Worm (Caenorhabditis elegans): ENCODE measurements around the gene sulp-5.

The sulp-5 gene

ce11 chrV:11844828-11845227 is 35.0 kb upstream of the sulp-5 start:
- no peak for TF ChIP-seq ceh-16 (tag; optimal IDR thresholded peaks at IDR 0.05)
- no peak for TF ChIP-seq ceh-82 (tag; optimal IDR thresholded peaks at IDR 0.05)
- TF ChIP-seq F13H6.1 (tag; optimal IDR thresholded peaks at IDR 0.05) = peak; percentile 52
- TF ChIP-seq nhr-6 (tag; optimal IDR thresholded peaks at IDR 0.05) = no peak
- no peak for TF ChIP-seq nhr-23 (tag; optimal IDR thresholded peaks at IDR 0.05)
- no peak for TF ChIP-seq mdl-1 (tag; optimal IDR thresholded peaks at IDR 0.05)
- TF ChIP-seq snpc-4 (tag; optimal IDR thresholded peaks at IDR 0.05) = peak; percentile 19
- peak; percentile 55 for TF ChIP-seq C34F6.9 (tag; optimal IDR thresholded peaks at IDR 0.05)
- TF ChIP-seq nhr-10 (tag; optimal IDR thresholded peaks at IDR 0.05) = no peak
- TF ChIP-seq elt-1 (tag; optimal IDR thresholded peaks at IDR 0.05) = no peak
- peak; percentile 21 for TF ChIP-seq sma-9 (GFP tag; optimal IDR thresholded peaks at IDR 0.05)
- TF ChIP-seq sma-9 (tag; optimal IDR thresholded peaks at IDR 0.05) = no peak
- no peak for TF ChIP-seq nhr-25 (tag; optimal IDR thresholded peaks at IDR 0.05)
- peak; percentile 96 for TF ChIP-seq fos-1 (tag; optimal IDR thresholded peaks at IDR 0.05)
- TF ChIP-seq sma-3 (GFP tag; optimal IDR thresholded peaks at IDR 0.05) = peak; percentile 3
- no peak for TF ChIP-seq unc-39 (tag; optimal IDR thresholded peaks at IDR 0.05)
- TF ChIP-seq egl-27 (tag; optimal IDR thresholded peaks at IDR 0.05) = no peak
- no peak for TF ChIP-seq skn-1 (tag; optimal IDR thresholded peaks at IDR 0.05)
- TF ChIP-seq unc-55 (GFP tag; optimal IDR thresholded peaks at IDR 0.05) = no peak
- TF ChIP-seq nhr-129 (tag; optimal IDR thresholded peaks at IDR 0.05) = peak; percentile 40
- TF ChIP-seq ztf-4 (tag; optimal IDR thresholded peaks at IDR 0.05) = no peak
- peak; percentile 49 for TF ChIP-seq sem-4 (tag; optimal IDR thresholded peaks at IDR 0.05)
- TF ChIP-seq blmp-1 (tag; optimal IDR thresholded peaks at IDR 0.05; ENCODE audit: insufficient read depth) = no peak
- TF ChIP-seq elt-3 (tag; optimal IDR thresholded peaks at IDR 0.05) = no peak
- no peak for TF ChIP-seq mab-5 (tag; optimal IDR thresholded peaks at IDR 0.05)
- no peak for TF ChIP-seq ztf-1 (GFP tag; conservative IDR thresholded peaks at IDR 0.05)
- no peak for TF ChIP-seq nhr-21 (tag; optimal IDR thresholded peaks at IDR 0.05)
- TF ChIP-seq nhr-77 (tag; optimal IDR thresholded peaks at IDR 0.05) = no peak
- TF ChIP-seq mbf-1 (tag; optimal IDR thresholded peaks at IDR 0.05) = no peak
- TF ChIP-seq zag-1 (tag; optimal IDR thresholded peaks at IDR 0.05) = no peak
- no peak for TF ChIP-seq alr-1 (tag; optimal IDR thresholded peaks at IDR 0.05)
- no peak for TF ChIP-seq ama-1 (optimal IDR thresholded peaks at IDR 0.05)
- no peak for TF ChIP-seq dmd-4 (tag; optimal IDR thresholded peaks at IDR 0.05)
- no peak for TF ChIP-seq ZK546.5 (tag; optimal IDR thresholded peaks at IDR 0.05)
- TF ChIP-seq ztf-11 (tag; optimal IDR thresholded peaks at IDR 0.05) = no peak
- no peak for TF ChIP-seq crh-2 (tag; optimal IDR thresholded peaks at IDR 0.05)
- TF ChIP-seq nhr-12 (tag; optimal IDR thresholded peaks at IDR 0.05) = no peak
- peak in 1 of 2 experiments; percentile 38 for TF ChIP-seq lsy-2 (tag; optimal IDR thresholded peaks at IDR 0.05)
- TF ChIP-seq unc-62 (GFP tag; optimal IDR thresholded peaks at IDR 0.05) = no peak
- TF ChIP-seq R02D3.7 (tag; optimal IDR thresholded peaks at IDR 0.05) = no peak
- no peak for TF ChIP-seq lin-11 (tag; optimal IDR thresholded peaks at IDR 0.05)
- TF ChIP-seq nhr-11 (tag; optimal IDR thresholded peaks at IDR 0.05) = no peak
- TF ChIP-seq lin-13 (GFP tag; optimal IDR thresholded peaks at IDR 0.05) = no peak

DNA sequence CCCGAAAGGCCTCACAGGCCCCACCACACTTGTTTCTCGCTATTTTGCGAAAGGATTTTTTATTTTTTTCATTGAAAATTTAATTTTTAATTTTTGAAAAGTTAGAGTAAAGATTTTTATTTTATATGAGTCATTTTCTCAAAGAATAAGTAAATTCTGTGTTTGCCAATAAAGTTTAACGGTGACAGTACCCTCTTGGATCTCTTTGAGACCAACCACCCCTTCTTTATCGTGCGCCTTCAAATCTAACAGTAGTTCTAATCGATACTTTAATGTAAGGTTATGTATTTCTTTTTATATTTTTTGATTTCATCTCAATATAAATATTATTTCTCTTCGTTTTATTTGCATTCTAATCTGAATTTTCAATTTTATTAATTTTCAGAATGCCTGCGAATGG is 34.3 kb upstream of the sulp-5 start, which contains the start of gene hmp-1:
TSS of gene hmp-1 (plus strand) at position 380 of the 400 bp plus-strand sequence.
- no peak for TF ChIP-seq nhr-6 (tag; optimal IDR thresholded peaks at IDR 0.05)

DNA sequence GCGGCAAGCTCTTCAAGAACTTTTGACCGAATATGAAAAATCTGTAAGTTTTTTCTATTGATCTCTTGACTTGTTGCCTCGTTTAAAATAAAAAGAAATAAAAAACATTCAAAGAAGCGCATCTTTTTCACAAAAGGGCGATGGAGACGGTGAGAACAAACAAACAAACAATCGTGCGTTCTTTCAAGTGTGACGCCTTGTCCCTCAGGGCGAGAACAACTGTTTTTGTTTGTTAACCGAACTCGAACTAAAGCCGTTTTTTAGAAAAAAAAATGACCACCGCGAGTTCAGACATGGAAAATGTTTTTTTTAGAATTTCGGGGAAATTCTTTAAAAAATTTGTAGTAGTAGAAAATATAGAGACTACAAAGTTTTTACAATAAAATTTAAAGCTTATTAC is 32.9 kb upstream of the sulp-5 start:
- TF ChIP-seq dmd-4 (tag; optimal IDR thresholded peaks at IDR 0.05) (no peak), lin-11 (tag; optimal IDR thresholded peaks at IDR 0.05) (no peak), ztf-11 (tag; optimal IDR thresholded peaks at IDR 0.05) (no peak), fos-1 (tag; optimal IDR thresholded peaks at IDR 0.05) (no peak), ztf-4 (tag; optimal IDR thresholded peaks at IDR 0.05) (no peak), mab-5 (tag; optimal IDR thresholded peaks at IDR 0.05) (no peak), ceh-16 (tag; optimal IDR thresholded peaks at IDR 0.05) (no peak), unc-39 (tag; optimal IDR thresholded peaks at IDR 0.05) (no peak), sma-9 (GFP tag; optimal IDR thresholded peaks at IDR 0.05) (no peak), sma-9 (tag; optimal IDR thresholded peaks at IDR 0.05) (no peak), nhr-12 (tag; optimal IDR thresholded peaks at IDR 0.05) (no peak)
